Worm (Caenorhabditis elegans): ENCODE measurements around the gene ctg-2.

Gene ctg-2

ce11 chrII:8532015-8532414 is 17.2 kb downstream of the ctg-2 start:
- TF ChIP-seq blmp-1 (tag; optimal IDR thresholded peaks at IDR 0.05; ENCODE audit: insufficient read depth) (peak; percentile 28), nhr-129 (tag; optimal IDR thresholded peaks at IDR 0.05) (peak; percentile 32), unc-55 (GFP tag; optimal IDR thresholded peaks at IDR 0.05) (no peak)

- TF ChIP-seq nhr-77 (tag; optimal IDR thresholded peaks at IDR 0.05) (no peak), elt-1 (tag; optimal IDR thresholded peaks at IDR 0.05) (no peak), ztf-11 (tag; optimal IDR thresholded peaks at IDR 0.05) (no peak)
Measured at ce11 chrII:8536060-8536459, 21.2 kb downstream of the ctg-2 start, which contains the start of gene W01C9.2. TSS of gene W01C9.2 (plus strand) at chrII:8536360.

- TF ChIP-seq aly-2 (tag; optimal IDR thresholded peaks at IDR 0.05) = no peak
Measured at ce11 chrII:8540412-8540811, 25.6 kb downstream of the ctg-2 start, which contains the start of gene pqn-73. TSS of gene pqn-73 (plus strand) at chrII:8540712.

ce11 chrII:8545315-8545714 is 30.5 kb downstream of the ctg-2 start, which contains the start of gene decr-1.2:
TSS of gene decr-1.2 (plus strand) at chrII:8545615.
- TF ChIP-seq mbf-1 (tag; optimal IDR thresholded peaks at IDR 0.05) = no peak
- no peak for TF ChIP-seq C34F6.9 (tag; optimal IDR thresholded peaks at IDR 0.05)
- no peak for TF ChIP-seq aly-2 (tag; optimal IDR thresholded peaks at IDR 0.05)
- TF ChIP-seq dmd-4 (tag; optimal IDR thresholded peaks at IDR 0.05) = no peak
- no peak for TF ChIP-seq nhr-6 (tag; optimal IDR thresholded peaks at IDR 0.05)
- TF ChIP-seq crh-2 (tag; optimal IDR thresholded peaks at IDR 0.05) = no peak
- no peak for TF ChIP-seq nhr-237 (tag; optimal IDR thresholded peaks at IDR 0.05)
- TF ChIP-seq nhr-129 (tag; optimal IDR thresholded peaks at IDR 0.05) = no peak
- TF ChIP-seq snpc-4 (tag; optimal IDR thresholded peaks at IDR 0.05) = no peak
- TF ChIP-seq sem-4 (tag; optimal IDR thresholded peaks at IDR 0.05) = no peak
- no peak for TF ChIP-seq nhr-10 (tag; optimal IDR thresholded peaks at IDR 0.05)
- no peak for TF ChIP-seq ceh-82 (tag; optimal IDR thresholded peaks at IDR 0.05)

ce11 chrII:8546975-8547374 is 32.1 kb downstream of the ctg-2 start:
- peak; percentile 3 for TF ChIP-seq mab-5 (tag; optimal IDR thresholded peaks at IDR 0.05)
- peak; percentile 79 for TF ChIP-seq nhr-129 (tag; optimal IDR thresholded peaks at IDR 0.05)
- TF ChIP-seq ztf-1 (GFP tag; conservative IDR thresholded peaks at IDR 0.05) = no peak
- no peak for TF ChIP-seq ama-1 (optimal IDR thresholded peaks at IDR 0.05)
- no peak for TF ChIP-seq ztf-11 (tag; optimal IDR thresholded peaks at IDR 0.05)
- TF ChIP-seq peb-1 (tag; optimal IDR thresholded peaks at IDR 0.05) = no peak
- TF ChIP-seq ztf-4 (tag; optimal IDR thresholded peaks at IDR 0.05) = no peak
- peak; percentile 68 for TF ChIP-seq F13H6.1 (tag; optimal IDR thresholded peaks at IDR 0.05)
- TF ChIP-seq ZK546.5 (tag; optimal IDR thresholded peaks at IDR 0.05) = no peak
- peak; percentile 11 for TF ChIP-seq zag-1 (tag; optimal IDR thresholded peaks at IDR 0.05)
- TF ChIP-seq egl-27 (tag; optimal IDR thresholded peaks at IDR 0.05) = peak; percentile 18
- peak; percentile 82 for TF ChIP-seq fos-1 (tag; optimal IDR thresholded peaks at IDR 0.05)
- TF ChIP-seq lsy-2 (tag; optimal IDR thresholded peaks at IDR 0.05) = peak in 1 of 2 experiments; percentile 30
- TF ChIP-seq snpc-4 (tag; optimal IDR thresholded peaks at IDR 0.05) = no peak
- TF ChIP-seq lin-11 (tag; optimal IDR thresholded peaks at IDR 0.05) = peak; percentile 30
- no peak for TF ChIP-seq lin-39 (tag; optimal IDR thresholded peaks at IDR 0.05)
- TF ChIP-seq blmp-1 (tag; optimal IDR thresholded peaks at IDR 0.05; ENCODE audit: insufficient read depth) = no peak
- TF ChIP-seq nhr-77 (tag; optimal IDR thresholded peaks at IDR 0.05) = no peak
- peak; percentile 45 for TF ChIP-seq nhr-21 (tag; optimal IDR thresholded peaks at IDR 0.05)
- TF ChIP-seq nhr-10 (tag; optimal IDR thresholded peaks at IDR 0.05) = no peak
- peak; percentile 40 for TF ChIP-seq lin-13 (GFP tag; optimal IDR thresholded peaks at IDR 0.05)
- peak; percentile 71 for TF ChIP-seq sma-9 (GFP tag; optimal IDR thresholded peaks at IDR 0.05)
- TF ChIP-seq sma-9 (tag; optimal IDR thresholded peaks at IDR 0.05) = no peak
- TF ChIP-seq crh-2 (tag; optimal IDR thresholded peaks at IDR 0.05) = peak; percentile 48
- peak; percentile 12 for TF ChIP-seq unc-55 (GFP tag; optimal IDR thresholded peaks at IDR 0.05)
- no peak for TF ChIP-seq elt-1 (tag; optimal IDR thresholded peaks at IDR 0.05)
- TF ChIP-seq sem-4 (tag; optimal IDR thresholded peaks at IDR 0.05) = peak; percentile 6
- TF ChIP-seq C34F6.9 (tag; optimal IDR thresholded peaks at IDR 0.05) = peak; percentile 31

- TF ChIP-seq mbf-1 (tag; optimal IDR thresholded peaks at IDR 0.05) (no peak), ceh-16 (tag; optimal IDR thresholded peaks at IDR 0.05) (no peak), egl-27 (tag; optimal IDR thresholded peaks at IDR 0.05) (no peak), unc-55 (GFP tag; optimal IDR thresholded peaks at IDR 0.05) (no peak), elt-3 (tag; optimal IDR thresholded peaks at IDR 0.05) (no peak), C34F6.9 (tag; optimal IDR thresholded peaks at IDR 0.05) (no peak), snpc-4 (tag; optimal IDR thresholded peaks at IDR 0.05) (no peak), lsy-2 (tag; optimal IDR thresholded peaks at IDR 0.05) (no peak), mab-5 (tag; optimal IDR thresholded peaks at IDR 0.05) (no peak), nhr-129 (tag; optimal IDR thresholded peaks at IDR 0.05) (no peak), peb-1 (tag; optimal IDR thresholded peaks at IDR 0.05) (no peak), F13H6.1 (tag; optimal IDR thresholded peaks at IDR 0.05) (no peak), nhr-237 (tag; optimal IDR thresholded peaks at IDR 0.05) (no peak), ztf-1 (GFP tag; conservative IDR thresholded peaks at IDR 0.05) (no peak), gmeb-1 (tag; optimal IDR thresholded peaks at IDR 0.05) (no peak)
Measured at ce11 chrII:8551100-8551499, 36.2 kb downstream of the ctg-2 start.

All from whole organism, L2 larva.